Worm (Caenorhabditis elegans) whole organism, young adult: ENCODE measurements around the gene prdx-3.

Experiments used
- F10E7.11 ChIP-seq: sonication (generic microtip); optimal IDR thresholded peaks from 2 replicates; lab custom pipeline; 2017; ENCODE audit warnings: mild to moderate bottlenecking, missing genetic modification characterization, moderate library complexity, missing compliant biosample characterization
- T26A5.8 ChIP-seq: sonication (generic microtip); optimal IDR thresholded peaks from 2 replicates; lab custom pipeline; 2016; ENCODE audit warnings: missing genetic modification characterization, missing compliant biosample characterization
- ama-1 ChIP-seq, 3 experiments: fragments of 150-350 bp in 1 of 3; sonication (generic microtip) in 2 of 3; optimal IDR thresholded peaks; 2 replicates each; lab custom pipeline; 2014 to 2018; ENCODE audit warnings: missing biosample characterization in 2 of 3, missing genetic modification characterization in 2 of 3, missing genetic modification reagents in 2 of 3
- madf-8 ChIP-seq: fragments of 200-800 bp; sonication (Bioruptor generic); conservative IDR thresholded peaks from 2 replicates; pipeline ENCODE4 v1.3.6; 2022; ENCODE audit warnings: missing genetic modification reagents, missing genetic modification characterization, missing compliant biosample characterization
- rec-8 ChIP-seq, 2 experiments: sonication (generic microtip); optimal IDR thresholded peaks; 2 replicates each; lab custom pipeline; 2016; ENCODE audit warnings: mild to moderate bottlenecking in 2 of 2, missing genetic modification characterization in 2 of 2, missing genetic modification reagents in 2 of 2, missing genotype in 2 of 2, missing biosample characterization in 1 of 2, missing compliant biosample characterization in 1 of 2, moderate library complexity in 1 of 2
- sdz-38 ChIP-seq: sonication (generic microtip); optimal IDR thresholded peaks from 2 replicates; lab custom pipeline; 2016; ENCODE audit warnings: missing genotype, missing genetic modification characterization, missing compliant biosample characterization

DNA sequence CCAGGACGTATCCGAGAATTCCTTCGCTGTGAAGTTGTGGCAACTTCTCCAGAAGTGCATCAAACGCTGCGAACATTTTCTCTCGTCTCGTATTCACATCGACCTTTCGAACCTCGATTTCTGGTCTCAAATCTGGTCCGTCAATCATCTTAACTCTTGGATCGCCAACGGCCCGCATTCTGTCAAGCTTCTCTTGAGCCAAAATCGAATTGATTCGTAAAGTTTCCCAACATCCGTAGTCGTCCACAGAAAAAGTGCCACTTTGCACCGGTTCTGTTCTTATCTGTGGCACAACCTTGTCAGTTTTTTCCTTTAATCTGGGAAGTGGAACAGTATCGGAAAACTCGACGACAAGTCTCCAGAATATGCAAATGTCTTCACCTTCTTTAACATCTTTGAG lies 28.0 kb downstream of the prdx-3 start:
- TF ChIP-seq F10E7.11 (tag; lab: Kevin White, UChicago) (no peak), rec-8 (tag; optimal IDR thresholded peaks at IDR 0.05; lab: Kevin White, UChicago) (no peak), madf-8 (GFP tag; lab: Robert Waterston, UW) (no peak), T26A5.8 (tag; lab: Kevin White, UChicago) (no peak), sdz-38 (no peak), ama-1 (optimal IDR thresholded peaks at IDR 0.05; lab: Kevin White, UChicago) (no peak), ama-1 (GFP tag; optimal IDR thresholded peaks at IDR 0.05; lab: Kevin White, UChicago) (no peak)
